Worm (Caenorhabditis elegans): ENCODE measurements around the gene lntl-1.

lntl-1 gene

ce11 chrIV:5806909-5807308 is at the start of gene lntl-1:
Gene lntl-1 (minus strand): TSS chrIV:5807093.
- no peak for TF ChIP-seq ceh-43 (GFP tag; optimal IDR thresholded peaks at IDR 0.05)
- TF ChIP-seq unc-39 (tag; optimal IDR thresholded peaks at IDR 0.05) = no peak
- TF ChIP-seq lsy-2 (tag; optimal IDR thresholded peaks at IDR 0.05) = peak; percentile 30

ce11 chrIV:5855608-5856007 is 48.7 kb upstream of the lntl-1 start:
- TF ChIP-seq drap-1 (GFP tag; optimal IDR thresholded peaks at IDR 0.05) (no peak), elt-3 (tag; optimal IDR thresholded peaks at IDR 0.05) (no peak), snpc-4 (tag; optimal IDR thresholded peaks at IDR 0.05) (no peak), zip-8 (tag; optimal IDR thresholded peaks at IDR 0.05) (no peak), sem-2 (GFP tag; optimal IDR thresholded peaks at IDR 0.05) (no peak), sptf-1 (tag; optimal IDR thresholded peaks at IDR 0.05) (no peak), mls-2 (tag; optimal IDR thresholded peaks at IDR 0.05) (no peak), unc-39 (tag; optimal IDR thresholded peaks at IDR 0.05) (no peak), pha-4 (tag; optimal IDR thresholded peaks at IDR 0.05) (no peak), lin-13 (tag; optimal IDR thresholded peaks at IDR 0.05) (no peak), unc-62 (GFP tag; optimal IDR thresholded peaks at IDR 0.05) (no peak), hlh-1 (tag; optimal IDR thresholded peaks at IDR 0.05) (no peak)

ce11 chrIV:5850765-5851377 is 44.0 kb upstream of the lntl-1 start:
- TF ChIP-seq lin-32 (GFP tag; optimal IDR thresholded peaks at IDR 0.05) = no peak
- TF ChIP-seq unc-120 (tag; optimal IDR thresholded peaks at IDR 0.05; ENCODE audit: poor library complexity, severe bottlenecking) = no peak
- TF ChIP-seq lin-13 (tag; optimal IDR thresholded peaks at IDR 0.05) = no peak
- TF ChIP-seq ztf-11 (tag; optimal IDR thresholded peaks at IDR 0.05) = no peak
- no peak for TF ChIP-seq nhr-2 (tag; optimal IDR thresholded peaks at IDR 0.05)
- TF ChIP-seq zip-8 (tag; optimal IDR thresholded peaks at IDR 0.05) = no peak
- TF ChIP-seq pha-4 (tag; optimal IDR thresholded peaks at IDR 0.05) = no peak
- no peak for TF ChIP-seq ceh-83 (GFP tag; optimal IDR thresholded peaks at IDR 0.05)
- no peak for TF ChIP-seq nhr-12 (tag; optimal IDR thresholded peaks at IDR 0.05)
- TF ChIP-seq elt-3 (tag; optimal IDR thresholded peaks at IDR 0.05) = no peak
- no peak for TF ChIP-seq sem-2 (GFP tag; optimal IDR thresholded peaks at IDR 0.05)
- TF ChIP-seq M03D4.4 (tag; optimal IDR thresholded peaks at IDR 0.05) = no peak
- no peak for TF ChIP-seq hlh-1 (tag; optimal IDR thresholded peaks at IDR 0.05)
- no peak for TF ChIP-seq drap-1 (GFP tag; optimal IDR thresholded peaks at IDR 0.05)
- TF ChIP-seq flh-1 (GFP tag; optimal IDR thresholded peaks at IDR 0.05) = no peak
- TF ChIP-seq ces-1 (GFP tag; optimal IDR thresholded peaks at IDR 0.05) = no peak
- no peak for TF ChIP-seq nhr-76 (tag; optimal IDR thresholded peaks at IDR 0.05)
- no peak for TF ChIP-seq mls-2 (tag; optimal IDR thresholded peaks at IDR 0.05)
- TF ChIP-seq ceh-43 (GFP tag; optimal IDR thresholded peaks at IDR 0.05) = no peak

ce11 chrIV:5847986-5848707 is 41.3 kb upstream of the lntl-1 start, which contains the start of gene sams-3:
Gene sams-3 (plus strand): TSS chrIV:5848657.
- TF ChIP-seq lin-13 (tag; optimal IDR thresholded peaks at IDR 0.05) = peak; percentile 26
- no peak for TF ChIP-seq pha-4 (tag; optimal IDR thresholded peaks at IDR 0.05)
- no peak for TF ChIP-seq flh-1 (GFP tag; optimal IDR thresholded peaks at IDR 0.05)
- peak; percentile 46 for TF ChIP-seq ces-1 (GFP tag; optimal IDR thresholded peaks at IDR 0.05)
- no peak for TF ChIP-seq zip-8 (tag; optimal IDR thresholded peaks at IDR 0.05)
- no peak for TF ChIP-seq nhr-12 (tag; optimal IDR thresholded peaks at IDR 0.05)
- TF ChIP-seq blmp-1 (tag; optimal IDR thresholded peaks at IDR 0.05) = no peak
- peak; percentile 5 for TF ChIP-seq lsy-2 (tag; optimal IDR thresholded peaks at IDR 0.05)
- TF ChIP-seq mab-5 (tag; optimal IDR thresholded peaks at IDR 0.05) = no peak
- no peak for TF ChIP-seq lin-32 (GFP tag; optimal IDR thresholded peaks at IDR 0.05)
- peak; percentile 98 for TF ChIP-seq hlh-1 (tag; optimal IDR thresholded peaks at IDR 0.05)
- no peak for TF ChIP-seq nhr-28 (tag; optimal IDR thresholded peaks at IDR 0.05)

- TF ChIP-seq nhr-2 (tag; optimal IDR thresholded peaks at IDR 0.05) = no peak
- no peak for TF ChIP-seq zip-8 (tag; optimal IDR thresholded peaks at IDR 0.05)
- TF ChIP-seq ham-2 (GFP tag; optimal IDR thresholded peaks at IDR 0.05) = no peak
- no peak for TF ChIP-seq mab-5 (tag; optimal IDR thresholded peaks at IDR 0.05)
- TF ChIP-seq ces-1 (GFP tag; optimal IDR thresholded peaks at IDR 0.05) = no peak
- TF ChIP-seq cnd-1 (tag; optimal IDR thresholded peaks at IDR 0.05) = no peak
- TF ChIP-seq ceh-83 (GFP tag; optimal IDR thresholded peaks at IDR 0.05) = no peak
- no peak for TF ChIP-seq ztf-11 (tag; optimal IDR thresholded peaks at IDR 0.05)
- TF ChIP-seq pha-4 (tag; optimal IDR thresholded peaks at IDR 0.05) = no peak
- no peak for TF ChIP-seq lin-32 (GFP tag; optimal IDR thresholded peaks at IDR 0.05)
- no peak for TF ChIP-seq bed-3 (GFP tag; optimal IDR thresholded peaks at IDR 0.05)
- no peak for TF ChIP-seq unc-120 (tag; optimal IDR thresholded peaks at IDR 0.05; ENCODE audit: poor library complexity, severe bottlenecking)
- no peak for TF ChIP-seq hlh-1 (tag; optimal IDR thresholded peaks at IDR 0.05)
- no peak for TF ChIP-seq lin-13 (tag; optimal IDR thresholded peaks at IDR 0.05)
- TF ChIP-seq elt-3 (tag; optimal IDR thresholded peaks at IDR 0.05) = no peak
- no peak for TF ChIP-seq tbx-8 (GFP tag; optimal IDR thresholded peaks at IDR 0.05)
- TF ChIP-seq blmp-1 (tag; optimal IDR thresholded peaks at IDR 0.05) = no peak
These were observed 39.4 kb upstream of the lntl-1 start, which contains the start of gene sams-4 for ce11 chrIV:5846269-5846668. Gene sams-4 (minus strand): TSS chrIV:5846369.
